Fruit fly (Drosophila melanogaster) whole organism: ENCODE data around the gene CG7488.

Experiments
- pan ChIP-seq: fragments of >200 bp; optimal IDR thresholded peaks from 2 replicates; lab custom pipeline; 2017
- usp ChIP-seq: fragments of >200 bp; optimal IDR thresholded peaks from 2 replicates; lab custom pipeline; 2017; ENCODE audit warnings: missing biosample characterization, missing genetic modification characterization, mixed read lengths

dm6 chr3R:12995522-12995921 lies at the start of gene CG7488:
- TF ChIP-seq pan (lab: Kevin White, UChicago) (no peak), usp (GFP tag; lab: Kevin White, UChicago) (no peak)
